Worm (Caenorhabditis elegans) whole organism, midembryonic: ENCODE results near the gene F43C11.10.

Experiments
- T22C8.4 ChIP-seq: fragments of 200-800 bp; sonication (Bioruptor generic); IDR thresholded peaks from 2 replicates; pipeline ENCODE4 v1.3.6; 2022; ENCODE audit warnings: missing genetic modification characterization, missing compliant biosample characterization
- cog-1 ChIP-seq: sonication (generic microtip); optimal IDR thresholded peaks from 2 replicates; lab custom pipeline; 2016; ENCODE audit warnings: missing genetic modification characterization, missing compliant biosample characterization
- flt-1 ChIP-seq: fragments of 200-800 bp; sonication (Bioruptor generic); IDR thresholded peaks from 2 replicates; pipeline ENCODE4 v1.3.6; 2022; ENCODE audit warnings: missing genetic modification characterization, missing compliant biosample characterization
- klf-2 ChIP-seq: fragments of 200-800 bp; sonication (Bioruptor generic); conservative IDR thresholded peaks from 2 replicates; pipeline ENCODE4 v1.3.6; 2022; ENCODE audit warnings: missing genetic modification reagents, missing genetic modification characterization, missing compliant biosample characterization
- med-1 ChIP-seq: sonication (generic microtip); optimal IDR thresholded peaks from 2 replicates; lab custom pipeline; 2017; ENCODE audit warnings: missing genetic modification characterization, mild to moderate bottlenecking, missing compliant biosample characterization, antibody characterized with exemption, missing genetic modification reagents; ENCODE audit not compliant: insufficient read depth
- ref-1 ChIP-seq: fragments of 200-800 bp; sonication (Bioruptor generic); conservative IDR thresholded peaks from 2 replicates; pipeline ENCODE4 v1.3.6; 2022; ENCODE audit warnings: missing genetic modification reagents, missing genetic modification characterization, missing compliant biosample characterization
- tab-1 ChIP-seq: fragments of 200-800 bp; sonication (Bioruptor generic); IDR thresholded peaks from 2 replicates; pipeline ENCODE4 v1.3.6; 2022; ENCODE audit warnings: missing genetic modification characterization, missing compliant biosample characterization
- ztf-23 ChIP-seq: fragments of 200-800 bp; sonication (Bioruptor generic); IDR thresholded peaks from 2 replicates; pipeline ENCODE4 v1.3.6; 2022; ENCODE audit warnings: missing genetic modification reagents, missing genetic modification characterization, missing compliant biosample characterization
- ztf-29 ChIP-seq: fragments of 200-800 bp; sonication (Bioruptor generic); IDR thresholded peaks from 2 replicates; pipeline ENCODE4 v1.3.6; 2022; ENCODE audit warnings: missing genetic modification reagents, missing genetic modification characterization, missing compliant biosample characterization

Gene F43C11.10

DNA sequence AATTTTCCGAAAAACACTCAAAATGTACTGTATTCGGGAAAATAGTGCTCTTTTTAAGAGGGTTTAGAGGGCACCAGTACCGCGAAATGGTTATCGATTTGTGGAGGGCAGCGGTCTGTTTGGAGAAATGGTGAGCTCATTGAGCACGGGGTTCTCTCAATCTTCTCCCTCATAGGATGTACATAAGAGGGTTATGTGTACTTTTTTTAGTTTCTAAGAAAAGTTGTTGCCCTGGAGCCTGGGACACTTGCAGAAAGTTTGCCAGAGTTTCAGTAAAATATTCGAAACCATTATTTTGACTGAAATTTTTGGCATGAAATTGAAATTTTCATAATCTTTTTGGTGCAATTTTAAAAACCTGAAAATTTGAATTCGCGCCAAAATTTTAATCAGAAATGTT, at the start of gene F43C11.10:
F43C11.10 (minus strand) TSS at position 101 of the 400 bp plus-strand sequence.
- TF ChIP-seq T22C8.4 (no peak), tab-1 (GFP tag; lab: Robert Waterston, UW) (no peak), ztf-23 (no peak), ref-1 (GFP tag; lab: Robert Waterston, UW) (no peak), med-1 (GFP tag; lab: Kevin White, UChicago) (no peak), klf-2 (no peak), cog-1 (tag; lab: Kevin White, UChicago) (no peak), flt-1 (GFP tag; lab: Robert Waterston, UW) (no peak), ztf-29 (GFP tag; lab: Robert Waterston, UW) (no peak)

ce11 chrII:2399810-2400209, 47.4 kb upstream of the F43C11.10 start:
- TF ChIP-seq tab-1 (GFP tag; lab: Robert Waterston, UW) (no peak), ztf-23 (no peak), med-1 (GFP tag; lab: Kevin White, UChicago) (no peak), cog-1 (tag; lab: Kevin White, UChicago) (no peak), ref-1 (GFP tag; lab: Robert Waterston, UW) (no peak)

DNA sequence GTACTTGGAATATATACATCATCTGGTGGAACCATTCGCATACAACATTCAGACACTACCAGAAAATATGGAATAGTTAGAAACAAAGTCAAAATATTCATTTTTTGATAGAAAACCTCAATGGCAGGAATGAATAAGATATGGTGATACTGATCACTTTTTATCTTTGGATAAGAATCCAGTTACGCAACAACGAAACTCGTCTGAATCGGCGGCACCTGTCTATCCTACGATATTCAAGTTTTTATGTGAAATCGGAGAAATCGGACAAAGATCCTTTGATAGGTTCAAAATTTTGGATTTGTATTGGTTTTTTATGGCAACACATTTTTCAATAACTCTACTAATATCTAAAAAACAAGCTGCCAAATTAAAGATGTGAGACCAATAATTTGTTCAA, 46.4 kb upstream of the F43C11.10 start, which contains the start of gene F16G10.14:
F16G10.14 (minus strand) TSS at position 101 of the 400 bp plus-strand sequence.
- TF ChIP-seq klf-2 (no peak), cog-1 (tag; lab: Kevin White, UChicago) (no peak), ref-1 (GFP tag; lab: Robert Waterston, UW) (no peak), med-1 (GFP tag; lab: Kevin White, UChicago) (no peak), tab-1 (GFP tag; lab: Robert Waterston, UW) (no peak), T22C8.4 (no peak), flt-1 (GFP tag; lab: Robert Waterston, UW) (no peak), ztf-23 (no peak), ztf-29 (GFP tag; lab: Robert Waterston, UW) (no peak)

DNA sequence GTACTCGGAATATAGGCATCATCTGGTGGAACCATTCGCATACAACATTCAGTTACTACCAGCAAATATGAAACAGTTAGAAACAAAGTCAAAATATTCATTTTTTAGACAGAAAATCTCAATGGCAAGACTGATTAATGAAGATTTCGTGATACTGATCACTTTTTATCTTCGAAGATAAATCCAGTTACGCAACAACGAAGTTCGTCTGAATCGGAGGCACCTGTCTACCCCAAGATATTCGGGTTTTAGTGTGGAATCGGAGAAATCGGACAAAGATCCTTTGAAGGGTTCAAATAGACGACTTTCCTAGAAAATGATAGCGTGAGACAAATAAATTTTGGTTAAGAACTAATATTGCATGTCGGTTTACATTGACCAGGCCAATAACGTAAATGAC, 43.4 kb upstream of the F43C11.10 start, which contains the start of gene F16G10.13:
F16G10.13 (minus strand) TSS at position 101 of the 400 bp plus-strand sequence.
- TF ChIP-seq ref-1 (GFP tag; lab: Robert Waterston, UW) (no peak), ztf-23 (no peak), cog-1 (tag; lab: Kevin White, UChicago) (no peak), T22C8.4 (no peak), tab-1 (GFP tag; lab: Robert Waterston, UW) (no peak), ztf-29 (GFP tag; lab: Robert Waterston, UW) (no peak), med-1 (GFP tag; lab: Kevin White, UChicago) (no peak), flt-1 (GFP tag; lab: Robert Waterston, UW) (no peak), klf-2 (no peak)

DNA sequence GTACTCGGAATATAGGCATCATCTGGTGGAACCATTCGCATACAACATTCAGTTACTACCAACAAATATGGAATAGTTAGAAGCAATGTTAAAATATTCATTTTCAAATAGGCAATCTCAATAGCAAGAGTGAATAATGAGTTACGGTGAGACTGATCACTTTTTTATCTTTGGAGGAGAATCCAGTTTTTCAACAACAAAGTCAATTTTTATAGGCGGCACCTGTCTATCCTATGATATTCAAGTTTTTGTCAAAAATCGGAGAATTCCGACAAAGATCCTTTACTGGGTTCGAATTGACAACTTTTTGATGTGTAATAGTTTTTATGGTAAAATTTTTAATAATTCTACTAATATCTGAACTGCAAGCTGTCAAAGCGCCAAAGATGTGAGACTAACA, 41.4 kb upstream of the F43C11.10 start, which contains the start of gene F16G10.11:
F16G10.11 (minus strand) TSS at position 101 of the 400 bp plus-strand sequence.
- TF ChIP-seq klf-2 (no peak), ztf-29 (GFP tag; lab: Robert Waterston, UW) (no peak), ztf-23 (no peak), ref-1 (GFP tag; lab: Robert Waterston, UW) (no peak), tab-1 (GFP tag; lab: Robert Waterston, UW) (no peak), T22C8.4 (no peak), flt-1 (GFP tag; lab: Robert Waterston, UW) (no peak)

- TF ChIP-seq flt-1 (GFP tag; lab: Robert Waterston, UW) (no peak), tab-1 (GFP tag; lab: Robert Waterston, UW) (no peak), cog-1 (tag; lab: Kevin White, UChicago) (no peak), klf-2 (no peak), ref-1 (GFP tag; lab: Robert Waterston, UW) (no peak), T22C8.4 (no peak), med-1 (GFP tag; lab: Kevin White, UChicago) (no peak)
Measured at ce11 chrII:2390884-2391283, 38.4 kb upstream of the F43C11.10 start, which contains the start of gene F16G10.10. TSS of gene F16G10.10 (minus strand) at chrII:2390984.

DNA sequence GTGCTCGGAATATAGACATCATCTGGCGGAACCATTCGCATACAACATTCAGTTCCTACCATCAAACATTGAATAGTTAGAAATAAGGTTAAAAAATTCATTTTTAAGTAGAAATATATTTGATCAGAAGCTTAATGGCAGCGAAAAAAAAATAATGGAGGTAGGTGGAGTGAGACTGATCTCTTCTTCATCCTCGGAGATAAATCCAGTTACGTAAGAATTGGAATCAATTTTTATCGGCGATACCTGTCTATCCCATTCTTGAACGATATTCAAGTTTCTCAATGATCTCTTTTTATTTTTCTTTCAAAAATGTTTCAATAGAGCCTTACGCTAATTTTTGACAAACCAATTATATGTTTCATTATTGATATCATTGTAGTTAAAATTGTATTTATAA, 33.0 kb upstream of the F43C11.10 start, which contains the start of gene F16G10.9:
F16G10.9 (minus strand) TSS at position 101 of the 400 bp plus-strand sequence.
- TF ChIP-seq flt-1 (GFP tag; lab: Robert Waterston, UW) (no peak), ref-1 (GFP tag; lab: Robert Waterston, UW) (no peak), T22C8.4 (no peak), med-1 (GFP tag; lab: Kevin White, UChicago) (no peak)

- TF ChIP-seq cog-1 (tag; lab: Kevin White, UChicago) (no peak), T22C8.4 (no peak), tab-1 (GFP tag; lab: Robert Waterston, UW) (no peak)
Measured at ce11 chrII:2383334-2383733, 30.9 kb upstream of the F43C11.10 start, which contains the start of gene F16G10.8. TSS of gene F16G10.8 (minus strand) at chrII:2383434.

- TF ChIP-seq T22C8.4 (no peak), cog-1 (tag; lab: Kevin White, UChicago) (no peak), med-1 (GFP tag; lab: Kevin White, UChicago) (no peak), ref-1 (GFP tag; lab: Robert Waterston, UW) (no peak), ztf-29 (GFP tag; lab: Robert Waterston, UW) (no peak), ztf-23 (no peak), tab-1 (GFP tag; lab: Robert Waterston, UW) (no peak), flt-1 (GFP tag; lab: Robert Waterston, UW) (no peak)
Measured at ce11 chrII:2380174-2380573, 27.7 kb upstream of the F43C11.10 start, which contains the start of gene F16G10.7. TSS of gene F16G10.7 (minus strand) at chrII:2380274.

ce11 chrII:2379673-2380072, 27.2 kb upstream of the F43C11.10 start:
- TF ChIP-seq cog-1 (tag; lab: Kevin White, UChicago) (no peak), ref-1 (GFP tag; lab: Robert Waterston, UW) (no peak), flt-1 (GFP tag; lab: Robert Waterston, UW) (no peak), med-1 (GFP tag; lab: Kevin White, UChicago) (no peak), ztf-23 (no peak)
